Worm (Caenorhabditis elegans) whole organism, mixed stage, embryonic: Measurements from ENCODE around the gene Y38H8A.4.

Experiments used
- ces-1 ChIP-seq: fragments of 150-350 bp; optimal IDR thresholded peaks from 2 replicates; lab custom pipeline; 2014; ENCODE audit warnings: missing biosample characterization, missing genetic modification reagents, missing genetic modification characterization
- elt-1 ChIP-seq: sonication (generic microtip); optimal IDR thresholded peaks from 2 replicates; lab custom pipeline; 2017; ENCODE audit warnings: missing genetic modification characterization, mild to moderate bottlenecking, missing compliant biosample characterization, antibody characterized with exemption, moderate library complexity, borderline replicate concordance; ENCODE audit not compliant: insufficient read depth
- elt-3 ChIP-seq: fragments of 150-350 bp; optimal IDR thresholded peaks from 2 replicates; lab custom pipeline; 2014; ENCODE audit warnings: missing biosample characterization, missing genetic modification characterization
- lin-13 ChIP-seq: fragments of 150-350 bp; optimal IDR thresholded peaks from 2 replicates; lab custom pipeline; 2014; ENCODE audit warnings: missing biosample characterization, missing genetic modification characterization
- lin-32 ChIP-seq: fragments of 200-800 bp; sonication (Bioruptor generic); optimal IDR thresholded peaks from 2 replicates; lab custom pipeline; 2018; ENCODE audit warnings: mild to moderate bottlenecking, missing genetic modification characterization, missing compliant biosample characterization
- lsy-2 ChIP-seq: fragments of 150-350 bp; optimal IDR thresholded peaks from 2 replicates; lab custom pipeline; 2014; ENCODE audit warnings: missing biosample characterization, missing genetic modification characterization
- mab-5 ChIP-seq: fragments of 150-350 bp; optimal IDR thresholded peaks from 2 replicates; lab custom pipeline; 2014; ENCODE audit warnings: missing biosample characterization, missing genetic modification characterization
- nhr-12 ChIP-seq: fragments of 150-350 bp; optimal IDR thresholded peaks from 2 replicates; lab custom pipeline; 2014; ENCODE audit warnings: missing biosample characterization, missing genetic modification characterization
- nhr-28 ChIP-seq: fragments of 150-350 bp; optimal IDR thresholded peaks from 2 replicates; lab custom pipeline; 2014; ENCODE audit warnings: missing biosample characterization, missing genetic modification characterization
- nhr-76 ChIP-seq: sonication (generic microtip); optimal IDR thresholded peaks from 2 replicates; lab custom pipeline; 2017; ENCODE audit warnings: missing biosample characterization, missing genetic modification characterization
- snpc-4 ChIP-seq: fragments of 150-350 bp; optimal IDR thresholded peaks from 2 replicates; lab custom pipeline; 2014; ENCODE audit warnings: missing biosample characterization, missing genetic modification characterization
- unc-39 ChIP-seq: fragments of 150-350 bp; optimal IDR thresholded peaks from 2 replicates; lab custom pipeline; 2014; ENCODE audit warnings: missing biosample characterization, missing genetic modification characterization
- unc-62 ChIP-seq: fragments of 150-350 bp; optimal IDR thresholded peaks from 2 replicates; lab custom pipeline; 2014; ENCODE audit warnings: missing biosample characterization, missing genetic modification reagents, missing genetic modification characterization

DNA sequence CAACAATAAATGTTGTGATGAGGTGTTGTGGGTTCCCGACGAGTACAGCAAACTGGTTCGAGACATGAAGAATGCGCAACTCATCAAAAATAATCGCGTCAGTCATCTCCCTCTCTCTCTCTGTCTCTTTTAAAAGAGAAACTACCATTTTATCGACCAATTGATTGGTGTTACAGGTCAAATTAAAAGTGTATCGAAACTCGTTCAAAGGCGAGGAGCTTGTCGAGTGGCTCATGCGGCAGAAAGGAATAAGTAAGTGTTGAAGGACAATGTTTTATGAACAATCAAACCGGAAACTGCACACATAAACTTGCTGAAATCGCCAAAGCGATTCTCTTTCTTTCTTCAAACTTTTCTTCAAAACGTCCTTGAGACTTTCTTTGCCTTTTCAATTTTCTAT, 21.5 kb upstream of the Y38H8A.4 start:
- no peak for TF ChIP-seq nhr-28 (tag; lab: Kevin White, UChicago)
- no peak for TF ChIP-seq elt-1 (tag; lab: Kevin White, UChicago)
- no peak for TF ChIP-seq mab-5
- no peak for TF ChIP-seq ces-1 (GFP tag; lab: Kevin White, UChicago)
- TF ChIP-seq lin-13 (tag; lab: Kevin White, UChicago) = no peak
- no peak for TF ChIP-seq snpc-4 (tag; lab: Kevin White, UChicago)
- TF ChIP-seq unc-39 (tag; lab: Kevin White, UChicago) = no peak
- TF ChIP-seq nhr-76 (tag; lab: Kevin White, UChicago) = no peak
- no peak for TF ChIP-seq lsy-2 (tag; lab: Kevin White, UChicago)
- no peak for TF ChIP-seq unc-62 (GFP tag; lab: Kevin White, UChicago)
- TF ChIP-seq lin-32 (GFP tag; lab: Kevin White, UChicago) = no peak
- TF ChIP-seq elt-3 (tag; lab: Kevin White, UChicago) = no peak
- no peak for TF ChIP-seq nhr-12
